Fruit fly (Drosophila melanogaster) whole organism, embryonic: Measurements from ENCODE around the gene bun.
A peak's percentile ranks its signal among the peaks of the same experiment; 100 is the strongest.

Experiments used
- Adf1 ChIP-seq: fragments of 200-800 bp; sonication (Bioruptor generic); IDR thresholded peaks from 2 replicates; pipeline ENCODE4 v1.3.6; 2022; ENCODE audit warnings: missing biosample characterization, missing genetic modification characterization
- Antp ChIP-seq: fragments of 200-800 bp; sonication (Bioruptor generic); optimal IDR thresholded peaks from 3 replicates; lab custom pipeline; 2016; ENCODE audit warnings: missing biosample characterization, missing genetic modification characterization
- Awh ChIP-seq: fragments of 200-800 bp; sonication (Bioruptor generic); IDR thresholded peaks from 2 replicates; pipeline ENCODE4, ENCODE4 v1.3.6; 2022; ENCODE audit warnings: missing biosample characterization, missing genetic modification characterization
- BEAF-32 ChIP-seq: fragments of 200-800 bp; sonication (Bioruptor generic); optimal IDR thresholded peaks from 3 replicates; lab custom pipeline; 2017; ENCODE audit warnings: missing biosample characterization, missing genetic modification characterization, mild to moderate bottlenecking, moderate library complexity, missing genetic modification reagents
- CG10267 ChIP-seq: fragments of 200-800 bp; sonication (Bioruptor generic); optimal IDR thresholded peaks from 2 replicates; lab custom pipeline; 2018; ENCODE audit warnings: missing biosample characterization, mild to moderate bottlenecking, missing genetic modification characterization, moderate library complexity
- CG15601 ChIP-seq: fragments of 200-800 bp; sonication (Bioruptor generic); optimal IDR thresholded peaks from 3 replicates; lab custom pipeline; 2019; ENCODE audit warnings: missing biosample characterization, mild to moderate bottlenecking, missing genetic modification characterization, moderate library complexity
- CG1603 ChIP-seq: fragments of 200-800 bp; sonication (Bioruptor generic); optimal IDR thresholded peaks from 2 replicates; lab custom pipeline; 2019; ENCODE audit warnings: missing biosample characterization, mild to moderate bottlenecking, missing genetic modification characterization, moderate library complexity
- CG16863 ChIP-seq: fragments of 200-800 bp; sonication (Bioruptor generic); optimal IDR thresholded peaks from 3 replicates; lab custom pipeline; 2016; ENCODE audit warnings: missing biosample characterization, missing genetic modification characterization
- CG17912 ChIP-seq: fragments of 200-800 bp; sonication (Bioruptor generic); optimal IDR thresholded peaks from 2 replicates; lab custom pipeline; 2018; ENCODE audit warnings: missing biosample characterization, mild to moderate bottlenecking, missing genetic modification characterization
- CG18764 ChIP-seq: fragments of 200-800 bp; sonication (Bioruptor generic); optimal IDR thresholded peaks from 3 replicates; lab custom pipeline; 2016; ENCODE audit warnings: missing biosample characterization, missing genetic modification characterization
- CG2678 ChIP-seq: fragments of 200-800 bp; sonication (Bioruptor generic); optimal IDR thresholded peaks from 3 replicates; lab custom pipeline; 2019; ENCODE audit warnings: missing biosample characterization, mild to moderate bottlenecking, missing genetic modification characterization, moderate library complexity
- CG4282 ChIP-seq: fragments of 200-800 bp; sonication (Bioruptor generic); optimal IDR thresholded peaks from 2 replicates; lab custom pipeline; 2016; ENCODE audit warnings: missing biosample characterization, missing genetic modification characterization
- CG4617 ChIP-seq: fragments of 200-800 bp; sonication (Bioruptor generic); optimal IDR thresholded peaks from 3 replicates; lab custom pipeline; 2016; ENCODE audit warnings: missing biosample characterization, missing genetic modification characterization, borderline replicate concordance
- CG4707 ChIP-seq: fragments of 200-800 bp; sonication (Bioruptor generic); optimal IDR thresholded peaks from 2 replicates; lab custom pipeline; 2018; ENCODE audit warnings: missing biosample characterization, mild to moderate bottlenecking, missing genetic modification characterization, moderate library complexity
- CG5245 ChIP-seq: fragments of 200-800 bp; sonication (Bioruptor generic); optimal IDR thresholded peaks from 3 replicates; lab custom pipeline; 2016; ENCODE audit warnings: missing biosample characterization, missing genetic modification characterization
- CG6813 ChIP-seq: fragments of 200-800 bp; sonication (Bioruptor generic); optimal IDR thresholded peaks from 2 replicates; lab custom pipeline; 2017; ENCODE audit warnings: missing biosample characterization, missing genetic modification characterization, mild to moderate bottlenecking, moderate library complexity, missing genetic modification reagents
- CG6854 ChIP-seq: fragments of 200-800 bp; sonication (Bioruptor generic); optimal IDR thresholded peaks from 3 replicates; lab custom pipeline; 2017; ENCODE audit warnings: missing biosample characterization, mild to moderate bottlenecking, missing genetic modification characterization
- CHES-1-like ChIP-seq: fragments of 200-800 bp; sonication (Bioruptor generic); optimal IDR thresholded peaks from 2 replicates; lab custom pipeline; 2016; ENCODE audit warnings: missing biosample characterization, missing genetic modification characterization
- Dbx ChIP-seq: fragments of 200-800 bp; sonication (Bioruptor generic); IDR thresholded peaks from 3 replicates; pipeline ENCODE4 v1.3.6; 2022; ENCODE audit warnings: missing biosample characterization, missing genetic modification characterization
- Deaf1 ChIP-seq: fragments of 200-800 bp; optimal IDR thresholded peaks from 3 replicates; lab custom pipeline; 2019; ENCODE audit warnings: missing biosample characterization, mild to moderate bottlenecking, missing genetic modification characterization, moderate library complexity
- Fer3 ChIP-seq: fragments of 200-800 bp; sonication (Bioruptor generic); optimal IDR thresholded peaks from 2 replicates; lab custom pipeline; 2018; ENCODE audit warnings: missing biosample characterization, mild to moderate bottlenecking, missing genetic modification characterization, moderate library complexity
- Hr51 ChIP-seq, 2 experiments: fragments of 200-800 bp; sonication (Bioruptor generic); optimal IDR thresholded peaks; 2 replicates in 1 of 2; 3 replicates in 1 of 2; lab custom pipeline; 2016 to 2018; ENCODE audit warnings: missing biosample characterization in 2 of 2, missing genetic modification characterization in 2 of 2, mild to moderate bottlenecking in 1 of 2, moderate library complexity in 1 of 2
- Mes4 ChIP-seq: fragments of 200-800 bp; sonication (Bioruptor generic); optimal IDR thresholded peaks from 2 replicates; lab custom pipeline; 2016; ENCODE audit warnings: missing biosample characterization, missing genetic modification characterization
- Optix ChIP-seq: fragments of 200-800 bp; sonication (Bioruptor generic); IDR thresholded peaks from 3 replicates; pipeline ENCODE4 v1.3.6; 2022; ENCODE audit warnings: missing biosample characterization, missing genetic modification characterization
- Sox100B ChIP-seq: fragments of 200-800 bp; sonication (Bioruptor generic); optimal IDR thresholded peaks from 3 replicates; lab custom pipeline; 2018; ENCODE audit warnings: missing biosample characterization, mild to moderate bottlenecking, missing genetic modification characterization
- ato ChIP-seq: fragments of 200-800 bp; sonication (Bioruptor generic); IDR thresholded peaks from 2 replicates; pipeline ENCODE4 v1.3.6; 2022; ENCODE audit warnings: missing biosample characterization, missing genetic modification characterization; ENCODE audit not compliant: partially characterized antibody
- br ChIP-seq: fragments of >200 bp; optimal IDR thresholded peaks from 2 replicates; lab custom pipeline; 2017
- cato ChIP-seq: fragments of 200-800 bp; sonication (Bioruptor generic); optimal IDR thresholded peaks from 2 replicates; lab custom pipeline; 2016; ENCODE audit warnings: missing biosample characterization, missing genetic modification characterization, borderline replicate concordance
- croc ChIP-seq: fragments of 200-800 bp; sonication (Bioruptor generic); conservative IDR thresholded peaks from 3 replicates; pipeline ENCODE4 v1.3.6; 2022; ENCODE audit warnings: missing biosample characterization, missing genetic modification characterization
- crol ChIP-seq: fragments of 200-800 bp; sonication (Bioruptor generic); IDR thresholded peaks from 2 replicates; pipeline ENCODE4 v1.3.6; 2022; ENCODE audit warnings: missing biosample characterization, missing genetic modification characterization
- crp ChIP-seq, 2 experiments: fragments of 200-800 bp; sonication (Bioruptor generic); optimal IDR thresholded peaks; 2 replicates in 1 of 2; 3 replicates in 1 of 2; lab custom pipeline; 2017; ENCODE audit warnings: missing biosample characterization in 2 of 2, missing genetic modification characterization in 2 of 2, mild to moderate bottlenecking in 1 of 2, moderate library complexity in 1 of 2
- dati ChIP-seq: fragments of 200-800 bp; sonication (Bioruptor generic); IDR thresholded peaks from 2 replicates; pipeline ENCODE4 v1.3.6; 2022; ENCODE audit warnings: missing biosample characterization, missing genetic modification characterization
- emc ChIP-seq: fragments of 200-800 bp; sonication (Bioruptor generic); optimal IDR thresholded peaks from 2 replicates; lab custom pipeline; 2016; ENCODE audit warnings: missing biosample characterization, missing genetic modification characterization
- exex ChIP-seq: fragments of 200-800 bp; sonication (Bioruptor generic); optimal IDR thresholded peaks from 4 replicates; lab custom pipeline; 2018; ENCODE audit warnings: missing biosample characterization, mild to moderate bottlenecking, missing genetic modification characterization, moderate library complexity
- gsb-n ChIP-seq: fragments of 200-800 bp; sonication (Bioruptor generic); optimal IDR thresholded peaks from 3 replicates; lab custom pipeline; 2018; ENCODE audit warnings: missing biosample characterization, mild to moderate bottlenecking, missing genetic modification characterization
- hbn ChIP-seq: fragments of 200-800 bp; sonication (Bioruptor generic); IDR thresholded peaks from 2 replicates; pipeline ENCODE4 v1.3.6; 2022; ENCODE audit warnings: missing biosample characterization, missing genetic modification characterization; ENCODE audit not compliant: partially characterized antibody
- kay ChIP-seq: fragments of 200-800 bp; sonication (Bioruptor generic); optimal IDR thresholded peaks from 2 replicates; lab custom pipeline; 2016; ENCODE audit warnings: missing biosample characterization, missing genetic modification characterization
- lmd ChIP-seq: fragments of 200-800 bp; sonication (Bioruptor generic); IDR thresholded peaks from 2 replicates; pipeline ENCODE4 v1.3.6; 2022; ENCODE audit warnings: missing biosample characterization, missing genetic modification characterization
- org-1 ChIP-seq: fragments of 200-800 bp; sonication (Bioruptor generic); optimal IDR thresholded peaks from 2 replicates; lab custom pipeline; 2017; ENCODE audit warnings: missing biosample characterization, missing genetic modification characterization
- peb ChIP-seq: fragments of 200-800 bp; sonication (Bioruptor generic); IDR thresholded peaks from 2 replicates; pipeline ENCODE4 v1.3.6; 2022; ENCODE audit warnings: missing biosample characterization, missing genetic modification characterization
- pfk ChIP-seq: fragments of 200-800 bp; sonication (Bioruptor generic); optimal IDR thresholded peaks from 2 replicates; lab custom pipeline; 2018; ENCODE audit warnings: missing biosample characterization, mild to moderate bottlenecking, missing genetic modification characterization, moderate library complexity
- ro ChIP-seq: fragments of 200-800 bp; sonication (Bioruptor generic); IDR thresholded peaks from 2 replicates; pipeline ENCODE4 v1.3.6; 2022; ENCODE audit warnings: missing biosample characterization, missing genetic modification characterization
- sim ChIP-seq: fragments of 200-800 bp; sonication (Bioruptor generic); IDR thresholded peaks from 2 replicates; pipeline ENCODE4 v1.3.6; 2022; ENCODE audit warnings: missing biosample characterization, missing genetic modification characterization
- sna ChIP-seq: fragments of 200-800 bp; sonication (Bioruptor generic); IDR thresholded peaks from 2 replicates; pipeline ENCODE4 v1.3.6; 2022; ENCODE audit warnings: missing biosample characterization, missing genetic modification characterization; ENCODE audit not compliant: partially characterized antibody
- sr ChIP-seq: fragments of 200-800 bp; sonication (Bioruptor generic); IDR thresholded peaks from 3 replicates; pipeline ENCODE4 v1.3.6; 2022; ENCODE audit warnings: missing biosample characterization, missing genetic modification characterization
- tgo ChIP-seq: fragments of 200-800 bp; sonication (Bioruptor generic); IDR thresholded peaks from 3 replicates; pipeline ENCODE4 v1.3.6; 2022; ENCODE audit warnings: missing biosample characterization, missing genetic modification characterization
- tll ChIP-seq, 2 experiments: fragments of 200-800 bp in 1 of 2; fragments of >200 bp in 1 of 2; sonication (Bioruptor generic) in 1 of 2; optimal IDR thresholded peaks; 2 replicates each; lab custom pipeline; 2017 to 2019; ENCODE audit warnings: missing biosample characterization in 2 of 2, missing genetic modification characterization in 2 of 2, mild to moderate bottlenecking in 1 of 2, moderate library complexity in 1 of 2
- tup ChIP-seq: fragments of 200-800 bp; sonication (Bioruptor generic); optimal IDR thresholded peaks from 2 replicates; lab custom pipeline; 2016; ENCODE audit warnings: missing biosample characterization, mild to moderate bottlenecking, missing genetic modification characterization, moderate library complexity

bun gene

DNA sequence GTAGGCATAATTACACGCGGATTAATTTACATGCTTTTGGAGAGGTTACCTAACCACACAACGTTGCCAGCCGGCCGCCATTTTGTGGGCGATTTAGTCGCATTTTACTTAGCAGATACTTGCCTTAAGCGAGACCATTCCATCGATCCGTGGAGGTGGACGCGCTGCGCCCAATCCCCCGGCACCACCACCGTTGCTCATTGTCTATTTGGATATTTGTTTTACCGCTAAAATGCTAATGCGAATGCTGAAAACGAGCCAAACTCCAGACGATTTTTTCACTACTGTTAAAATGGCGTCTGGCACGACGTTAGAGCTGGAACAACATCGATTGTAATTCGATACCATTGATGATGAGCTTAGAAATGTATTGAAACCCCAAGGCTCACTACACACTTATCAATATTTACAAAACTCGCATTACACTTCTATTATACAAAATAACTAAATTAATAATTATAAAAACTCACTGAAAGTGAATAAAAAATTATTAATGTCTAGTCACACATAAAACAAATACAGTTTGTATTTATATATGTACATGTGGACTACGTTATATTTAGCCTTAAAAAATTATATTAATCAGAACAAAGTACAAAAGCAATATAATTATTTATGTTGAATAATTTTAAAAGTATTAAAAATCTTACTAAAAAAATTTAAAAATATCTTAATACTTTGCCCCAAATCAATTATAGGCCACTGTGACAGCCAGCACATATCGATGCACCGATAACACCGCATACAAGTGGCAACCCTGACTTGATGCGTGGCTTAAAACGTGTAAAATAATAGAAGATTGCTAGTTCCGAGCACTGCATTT is 112.5 kb downstream of the bun start, which contains the start of gene eRF3 (continued):
- TF ChIP-seq BEAF-32 (GFP tag; lab: Kevin White, UChicago) (peak; percentile 62), Deaf1 (tag; lab: Kevin White, UChicago) (peak; percentile 50), pfk (no peak), Fer3 (tag; lab: Kevin White, UChicago) (peak; percentile 74), Hr51 (GFP tag; optimal IDR thresholded peaks at IDR 0.05; lab: Kevin White, UChicago) (peak in 1 of 2 experiments; percentile 88), tup (GFP tag; lab: Kevin White, UChicago) (no peak), sim (GFP tag; lab: Robert Waterston, UW) (no peak), Sox100B (GFP tag; lab: Kevin White, UChicago) (peak; percentile 88), CG17912 (GFP tag; lab: Kevin White, UChicago) (no peak), peb (GFP tag; lab: Robert Waterston, UW) (no peak), CG5245 (GFP tag; lab: Kevin White, UChicago) (peak; percentile 9), Mes4 (GFP tag; lab: Kevin White, UChicago) (no peak), CG6813 (GFP tag; lab: Kevin White, UChicago) (no peak), ro (GFP tag; lab: Robert Waterston, UW) (peak; percentile 42; the same call in 1 of the 2 replicates), org-1 (GFP tag; lab: Kevin White, UChicago) (no peak), ato (no peak), hbn (GFP tag; lab: Robert Waterston, UW) (no peak), Antp (GFP tag; lab: Kevin White, UChicago) (no peak), dati (GFP tag; lab: Robert Waterston, UW) (no peak), lmd (GFP tag; lab: Robert Waterston, UW) (peak; percentile 78), Awh (GFP tag; lab: Robert Waterston, UW) (no peak; the same call in 1 of the 2 replicates), exex (tag; lab: Kevin White, UChicago) (peak; percentile 10), crp (GFP tag; optimal IDR thresholded peaks at IDR 0.05; lab: Kevin White, UChicago) (no peak), CHES-1-like (no peak), Dbx (GFP tag; lab: Robert Waterston, UW) (peak; percentile 74; the same call in 2 of the 3 replicates), tll (GFP tag; optimal IDR thresholded peaks at IDR 0.05; lab: Kevin White, UChicago) (no peak), Optix (GFP tag; lab: Robert Waterston, UW) (peak; percentile 59; the same call in 2 of the 3 replicates), CG4707 (GFP tag; lab: Kevin White, UChicago) (no peak), CG4617 (no peak), emc (GFP tag; lab: Kevin White, UChicago) (no peak), CG6854 (GFP tag; lab: Kevin White, UChicago) (no peak), CG18764 (GFP tag; lab: Kevin White, UChicago) (peak; percentile 97), CG15601 (tag; lab: Kevin White, UChicago) (peak; percentile 81), kay (peak; percentile 41), Adf1 (GFP tag; lab: Robert Waterston, UW) (no peak), sna (GFP tag; lab: Robert Waterston, UW) (peak; percentile 30; the same call in 1 of the 2 replicates), br (lab: Kevin White, UChicago) (no peak), CG1603 (peak; percentile 60), croc (GFP tag; lab: Robert Waterston, UW) (peak; percentile 64), cato (GFP tag; lab: Kevin White, UChicago) (no peak), CG10267 (tag; lab: Kevin White, UChicago) (peak; percentile 80), CG2678 (peak; percentile 90), CG4282 (GFP tag; lab: Kevin White, UChicago) (peak; percentile 61), tgo (GFP tag; lab: Robert Waterston, UW) (peak; percentile 85), gsb-n (tag; lab: Kevin White, UChicago) (peak; percentile 71), sr (GFP tag; lab: Robert Waterston, UW) (no peak), crol (GFP tag; lab: Robert Waterston, UW) (no peak), CG16863 (GFP tag; lab: Kevin White, UChicago) (no peak)
